Worm (Caenorhabditis elegans): Measurements from ENCODE around the gene C48B4.13.

- TF ChIP-seq syd-9 (tag; optimal IDR thresholded peaks at IDR 0.05) (no peak), ceh-48 (tag; optimal IDR thresholded peaks at IDR 0.05) (no peak), pqm-1 (tag; optimal IDR thresholded peaks at IDR 0.05) (no peak), Y22D7AL.16 (tag; optimal IDR thresholded peaks at IDR 0.05) (no peak), fkh-10 (GFP tag; optimal IDR thresholded peaks at IDR 0.05) (no peak), K09A11.1 (tag; optimal IDR thresholded peaks at IDR 0.05; ENCODE audit: insufficient read depth) (no peak), nhr-11 (tag; optimal IDR thresholded peaks at IDR 0.05) (no peak), pha-4 (tag; optimal IDR thresholded peaks at IDR 0.05) (no peak), ceh-9 (tag; optimal IDR thresholded peaks at IDR 0.05) (no peak), pax-1 (tag; optimal IDR thresholded peaks at IDR 0.05) (no peak)
These were observed 23.6 kb downstream of the C48B4.13 start, which contains the start of gene acox-1.5 for ce11 chrIII:9592118-9592517.

Measured in whole organism, late embryonic.